Fruit fly (Drosophila melanogaster): ENCODE measurements around the gene pum.

pum gene

dm6 chr3R:9064874-9065273 is 172.6 kb downstream of the pum start, which contains the start of the genes beag and Ada (continued):
- TF ChIP-seq Antp (GFP tag; optimal IDR thresholded peaks at IDR 0.05) (peak; percentile 42), CG17612 (GFP tag; IDR thresholded peaks at IDR 0.05) (no peak), MTF-1 (GFP tag; optimal IDR thresholded peaks at IDR 0.05; ENCODE audit: borderline replicate concordance) (no peak), CG7745 (tag; optimal IDR thresholded peaks at IDR 0.05) (no peak), cwo (GFP tag; optimal IDR thresholded peaks at IDR 0.05) (no peak), jumu (GFP tag; optimal IDR thresholded peaks at IDR 0.05) (peak; percentile 54), unc-4 (GFP tag; IDR thresholded peaks at IDR 0.05; ENCODE audit: partially characterized antibody) (peak; percentile 52), wdn (GFP tag; IDR thresholded peaks at IDR 0.05) (no peak), CG15696 (tag; optimal IDR thresholded peaks at IDR 0.05) (peak; percentile 34), D (optimal IDR thresholded peaks at IDR 0.05) (no peak), D (GFP tag; optimal IDR thresholded peaks at IDR 0.05) (no peak), tll (GFP tag; optimal IDR thresholded peaks at IDR 0.05) (no peak), CG9215 (GFP tag; IDR thresholded peaks at IDR 0.05) (peak; percentile 36; the same call in 1 of the 2 replicates), Ets65A (GFP tag) (no peak), eyg (GFP tag; optimal IDR thresholded peaks at IDR 0.05) (peak; percentile 30), Max (GFP tag; optimal IDR thresholded peaks at IDR 0.05) (no peak), Hr3 (GFP tag; optimal IDR thresholded peaks at IDR 0.05) (peak; percentile 6), CG11560 (tag; IDR thresholded peaks at IDR 0.05) (no peak), ftz-f1 (GFP tag; optimal IDR thresholded peaks at IDR 0.05) (peak; percentile 6), Hmx (GFP tag; optimal IDR thresholded peaks at IDR 0.05) (no peak), vfl (GFP tag; optimal IDR thresholded peaks at IDR 0.05) (no peak), CG8388 (GFP tag; optimal IDR thresholded peaks at IDR 0.05) (peak; percentile 12), CG4360 (GFP tag; IDR thresholded peaks at IDR 0.05) (no peak), CG10462 (GFP tag; optimal IDR thresholded peaks at IDR 0.05) (peak; percentile 52), Tbp (GFP tag; optimal IDR thresholded peaks at IDR 0.05) (no peak), ap (GFP tag; IDR thresholded peaks at IDR 0.05) (no peak), CG13624 (GFP tag; optimal IDR thresholded peaks at IDR 0.05) (peak; percentile 52), Mes4 (GFP tag; optimal IDR thresholded peaks at IDR 0.05) (no peak), CG13424 (tag; optimal IDR thresholded peaks at IDR 0.05) (peak; percentile 57), Side (GFP tag; optimal IDR thresholded peaks at IDR 0.05) (no peak), CG2199 (GFP tag; IDR thresholded peaks at IDR 0.05) (no peak), CG4820 (GFP tag; optimal IDR thresholded peaks at IDR 0.05) (no peak), CG2889 (GFP tag; IDR thresholded peaks at IDR 0.05) (no peak), CG18599 (GFP tag; optimal IDR thresholded peaks at IDR 0.05) (no peak), YL-1 (GFP tag; optimal IDR thresholded peaks at IDR 0.05) (peak; percentile 90), TFAM (GFP tag; optimal IDR thresholded peaks at IDR 0.05) (no peak), CG1647 (GFP tag; optimal IDR thresholded peaks at IDR 0.05) (no peak), CG13123 (GFP tag; optimal IDR thresholded peaks at IDR 0.05) (no peak), zen2 (GFP tag; IDR thresholded peaks at IDR 0.05; ENCODE audit: partially characterized antibody) (no peak), CG31441 (GFP tag; IDR thresholded peaks at IDR 0.05) (no peak), Dek (tag; optimal IDR thresholded peaks at IDR 0.05) (peak; percentile 61), Ravus (GFP tag; IDR thresholded peaks at IDR 0.05) (no peak), ase (GFP tag; IDR thresholded peaks at IDR 0.05) (no peak), aop (GFP tag; IDR thresholded peaks at IDR 0.05) (no peak), pnt (GFP tag; optimal IDR thresholded peaks at IDR 0.05) (no peak), Spps (tag; optimal IDR thresholded peaks at IDR 0.05) (no peak), toy (GFP tag; IDR thresholded peaks at IDR 0.05) (no peak), CG11696 (GFP tag; IDR thresholded peaks at IDR 0.05) (no peak), zen (tag; optimal IDR thresholded peaks at IDR 0.05) (peak; percentile 66), exex (tag; optimal IDR thresholded peaks at IDR 0.05) (no peak), CG14014 (GFP tag; IDR thresholded peaks at IDR 0.05) (peak; percentile 42; the same call in 1 of the 2 replicates), CG1832 (GFP tag; optimal IDR thresholded peaks at IDR 0.05) (no peak), Hand (GFP tag; optimal IDR thresholded peaks at IDR 0.05) (no peak)
